Worm (Caenorhabditis elegans): Measurements from ENCODE around the gene B0563.18.

Gene B0563.18

ce11 chrX:9172278-9172677 is at the start of gene B0563.18:
TSS of gene B0563.18 (plus strand) at chrX:9172578.
- TF ChIP-seq flt-1 (GFP tag; IDR thresholded peaks at IDR 0.05): no peak
- no peak for TF ChIP-seq scrt-1 (GFP tag; IDR thresholded peaks at IDR 0.05)
- no peak for TF ChIP-seq ama-1 (optimal IDR thresholded peaks at IDR 0.05)
- TF ChIP-seq hmbx-1 (tag; optimal IDR thresholded peaks at IDR 0.05): no peak
- no peak for TF ChIP-seq sea-1 (GFP tag; conservative IDR thresholded peaks at IDR 0.05)
- no peak for TF ChIP-seq ceh-36 (tag; optimal IDR thresholded peaks at IDR 0.05)
- no peak for TF ChIP-seq pes-1 (GFP tag; IDR thresholded peaks at IDR 0.05)
- TF ChIP-seq ceh-13 (GFP tag; optimal IDR thresholded peaks at IDR 0.05): no peak
- no peak for TF ChIP-seq hmg-4 (GFP tag; optimal IDR thresholded peaks at IDR 0.05)
- no peak for TF ChIP-seq B0310.2 (tag; optimal IDR thresholded peaks at IDR 0.05)
- TF ChIP-seq tbx-11 (GFP tag; IDR thresholded peaks at IDR 0.05): no peak
- TF ChIP-seq ets-7 (tag; optimal IDR thresholded peaks at IDR 0.05): no peak
- no peak for TF ChIP-seq F13C5.2 (tag; optimal IDR thresholded peaks at IDR 0.05)
- no peak for TF ChIP-seq hnd-1 (tag; optimal IDR thresholded peaks at IDR 0.05)
- TF ChIP-seq aly-1 (tag; optimal IDR thresholded peaks at IDR 0.05): no peak
- no peak for TF ChIP-seq tbx-37 (GFP tag; conservative IDR thresholded peaks at IDR 0.05)
- TF ChIP-seq tra-4 (tag; optimal IDR thresholded peaks at IDR 0.05): no peak

- no peak for TF ChIP-seq B0310.2 (tag; optimal IDR thresholded peaks at IDR 0.05)
- TF ChIP-seq aly-1 (tag; optimal IDR thresholded peaks at IDR 0.05): no peak
- TF ChIP-seq hmbx-1 (tag; optimal IDR thresholded peaks at IDR 0.05): no peak
- TF ChIP-seq F13C5.2 (tag; optimal IDR thresholded peaks at IDR 0.05): no peak
- no peak for TF ChIP-seq pes-1 (GFP tag; IDR thresholded peaks at IDR 0.05)
- TF ChIP-seq flt-1 (GFP tag; IDR thresholded peaks at IDR 0.05): no peak
- no peak for TF ChIP-seq tra-4 (tag; optimal IDR thresholded peaks at IDR 0.05)
- no peak for TF ChIP-seq tbx-37 (GFP tag; conservative IDR thresholded peaks at IDR 0.05)
- TF ChIP-seq hmg-4 (GFP tag; optimal IDR thresholded peaks at IDR 0.05): no peak
- no peak for TF ChIP-seq ceh-36 (tag; optimal IDR thresholded peaks at IDR 0.05)
- TF ChIP-seq scrt-1 (GFP tag; IDR thresholded peaks at IDR 0.05): no peak
- TF ChIP-seq tbx-11 (GFP tag; IDR thresholded peaks at IDR 0.05): no peak
- no peak for TF ChIP-seq sea-1 (GFP tag; conservative IDR thresholded peaks at IDR 0.05)
- no peak for TF ChIP-seq ceh-13 (GFP tag; optimal IDR thresholded peaks at IDR 0.05)
These were observed 35.0 kb upstream of the B0563.18 start, which contains the start of gene B0563.6 for ce11 chrX:9137402-9137801. TSS of gene B0563.6 (plus strand) at chrX:9137702.

ce11 chrX:9145848-9146247 is 26.5 kb upstream of the B0563.18 start, which contains the start of gene B0563.5:
TSS of gene B0563.5 (plus strand) at chrX:9146148.
- TF ChIP-seq F13C5.2 (tag; optimal IDR thresholded peaks at IDR 0.05): no peak
- no peak for TF ChIP-seq B0310.2 (tag; optimal IDR thresholded peaks at IDR 0.05)
- no peak for TF ChIP-seq pes-1 (GFP tag; IDR thresholded peaks at IDR 0.05)
- TF ChIP-seq sea-1 (GFP tag; conservative IDR thresholded peaks at IDR 0.05): no peak
- TF ChIP-seq ama-1 (optimal IDR thresholded peaks at IDR 0.05): no peak
- no peak for TF ChIP-seq ceh-36 (tag; optimal IDR thresholded peaks at IDR 0.05)
- no peak for TF ChIP-seq ceh-13 (GFP tag; optimal IDR thresholded peaks at IDR 0.05)
- TF ChIP-seq ets-7 (tag; optimal IDR thresholded peaks at IDR 0.05): no peak
- no peak for TF ChIP-seq tbx-37 (GFP tag; conservative IDR thresholded peaks at IDR 0.05)
- TF ChIP-seq tra-4 (tag; optimal IDR thresholded peaks at IDR 0.05): no peak
- no peak for TF ChIP-seq hmbx-1 (tag; optimal IDR thresholded peaks at IDR 0.05)
- no peak for TF ChIP-seq scrt-1 (GFP tag; IDR thresholded peaks at IDR 0.05)
- no peak for TF ChIP-seq aly-1 (tag; optimal IDR thresholded peaks at IDR 0.05)
- TF ChIP-seq tbx-11 (GFP tag; IDR thresholded peaks at IDR 0.05): no peak
- TF ChIP-seq hmg-4 (GFP tag; optimal IDR thresholded peaks at IDR 0.05): no peak
- TF ChIP-seq hnd-1 (tag; optimal IDR thresholded peaks at IDR 0.05): no peak
- no peak for TF ChIP-seq flt-1 (GFP tag; IDR thresholded peaks at IDR 0.05)

- TF ChIP-seq hmg-4 (GFP tag; optimal IDR thresholded peaks at IDR 0.05): no peak
- TF ChIP-seq hnd-1 (tag; optimal IDR thresholded peaks at IDR 0.05): no peak
These were observed 25.4 kb upstream of the B0563.18 start for ce11 chrX:9146953-9147352.

- no peak for TF ChIP-seq hnd-1 (tag; optimal IDR thresholded peaks at IDR 0.05)
- TF ChIP-seq ets-7 (tag; optimal IDR thresholded peaks at IDR 0.05): no peak
- no peak for TF ChIP-seq hmg-4 (GFP tag; optimal IDR thresholded peaks at IDR 0.05)
- no peak for TF ChIP-seq sea-1 (GFP tag; conservative IDR thresholded peaks at IDR 0.05)
- no peak for TF ChIP-seq pes-1 (GFP tag; IDR thresholded peaks at IDR 0.05)
- TF ChIP-seq B0310.2 (tag; optimal IDR thresholded peaks at IDR 0.05): no peak
- TF ChIP-seq ceh-36 (tag; optimal IDR thresholded peaks at IDR 0.05): no peak
- no peak for TF ChIP-seq ama-1 (optimal IDR thresholded peaks at IDR 0.05)
- no peak for TF ChIP-seq scrt-1 (GFP tag; IDR thresholded peaks at IDR 0.05)
- no peak for TF ChIP-seq flt-1 (GFP tag; IDR thresholded peaks at IDR 0.05)
These were observed 22.1 kb upstream of the B0563.18 start, which contains the start of gene tmbi-4 for ce11 chrX:9150269-9150744. TSS of gene tmbi-4 (plus strand) at chrX:9150694.

- TF ChIP-seq ama-1 (optimal IDR thresholded peaks at IDR 0.05) (no peak), F13C5.2 (tag; optimal IDR thresholded peaks at IDR 0.05) (no peak), ceh-36 (tag; optimal IDR thresholded peaks at IDR 0.05) (no peak), hnd-1 (tag; optimal IDR thresholded peaks at IDR 0.05) (no peak), flt-1 (GFP tag; IDR thresholded peaks at IDR 0.05) (no peak), scrt-1 (GFP tag; IDR thresholded peaks at IDR 0.05) (no peak), hmbx-1 (tag; optimal IDR thresholded peaks at IDR 0.05) (no peak), ceh-13 (GFP tag; optimal IDR thresholded peaks at IDR 0.05) (no peak), ets-7 (tag; optimal IDR thresholded peaks at IDR 0.05) (no peak), aly-1 (tag; optimal IDR thresholded peaks at IDR 0.05) (no peak), pes-1 (GFP tag; IDR thresholded peaks at IDR 0.05) (no peak), hmg-4 (GFP tag; optimal IDR thresholded peaks at IDR 0.05) (no peak), sea-1 (GFP tag; conservative IDR thresholded peaks at IDR 0.05) (no peak), tbx-11 (GFP tag; IDR thresholded peaks at IDR 0.05) (no peak), tbx-37 (GFP tag; conservative IDR thresholded peaks at IDR 0.05) (no peak), tra-4 (tag; optimal IDR thresholded peaks at IDR 0.05) (no peak), B0310.2 (tag; optimal IDR thresholded peaks at IDR 0.05) (no peak)
These were observed 18.2 kb upstream of the B0563.18 start, which contains the start of gene B0563.7 for ce11 chrX:9154216-9154615. TSS of gene B0563.7 (minus strand) at chrX:9154316.

- TF ChIP-seq hmg-4 (GFP tag; optimal IDR thresholded peaks at IDR 0.05) (no peak), aly-1 (tag; optimal IDR thresholded peaks at IDR 0.05) (no peak), scrt-1 (GFP tag; IDR thresholded peaks at IDR 0.05) (no peak), ceh-36 (tag; optimal IDR thresholded peaks at IDR 0.05) (no peak), sea-1 (GFP tag; conservative IDR thresholded peaks at IDR 0.05) (no peak), F13C5.2 (tag; optimal IDR thresholded peaks at IDR 0.05) (no peak), ama-1 (optimal IDR thresholded peaks at IDR 0.05) (no peak), pes-1 (GFP tag; IDR thresholded peaks at IDR 0.05) (no peak), ceh-13 (GFP tag; optimal IDR thresholded peaks at IDR 0.05) (no peak), hnd-1 (tag; optimal IDR thresholded peaks at IDR 0.05) (no peak), flt-1 (GFP tag; IDR thresholded peaks at IDR 0.05) (no peak), hmbx-1 (tag; optimal IDR thresholded peaks at IDR 0.05) (no peak), B0310.2 (tag; optimal IDR thresholded peaks at IDR 0.05) (no peak), tbx-11 (GFP tag; IDR thresholded peaks at IDR 0.05) (no peak), ets-7 (tag; optimal IDR thresholded peaks at IDR 0.05) (no peak)
These were observed 16.6 kb upstream of the B0563.18 start for ce11 chrX:9155751-9156150.
